Fruit fly (Drosophila melanogaster) whole organism, embryonic: Measurements from ENCODE around the gene d-cup.

Experiments
- Adf1 ChIP-seq: fragments of 200-800 bp; sonication (Bioruptor generic); IDR thresholded peaks from 2 replicates; pipeline ENCODE4 v1.3.6; 2022; ENCODE audit warnings: missing biosample characterization, missing genetic modification characterization
- Blimp-1 ChIP-seq: fragments of 200-800 bp; sonication (Bioruptor generic); optimal IDR thresholded peaks from 3 replicates; lab custom pipeline; 2018; ENCODE audit warnings: missing biosample characterization, missing genetic modification characterization, mild to moderate bottlenecking, moderate library complexity, missing genetic modification reagents
- CG1832 ChIP-seq: fragments of 200-800 bp; sonication (Bioruptor generic); optimal IDR thresholded peaks from 2 replicates; lab custom pipeline; 2017; ENCODE audit warnings: missing biosample characterization, mild to moderate bottlenecking, missing genetic modification characterization, inconsistent platforms
- CG31224 ChIP-seq: fragments of 200-800 bp; sonication (Bioruptor generic); IDR thresholded peaks from 2 replicates; pipeline ENCODE4 v1.3.6; 2022; ENCODE audit warnings: missing biosample characterization, missing genetic modification characterization
- CG31441 ChIP-seq: fragments of 200-800 bp; sonication (Bioruptor generic); IDR thresholded peaks from 2 replicates; pipeline ENCODE4 v1.3.6; 2022; ENCODE audit warnings: missing biosample characterization, missing genetic modification characterization
- CG34422 ChIP-seq: fragments of 200-800 bp; sonication (Bioruptor generic); IDR thresholded peaks from 3 replicates; pipeline ENCODE4 v1.3.6; 2022; ENCODE audit warnings: missing biosample characterization, missing genetic modification characterization
- CG3995 ChIP-seq: fragments of 200-800 bp; sonication (Bioruptor generic); optimal IDR thresholded peaks from 3 replicates; lab custom pipeline; 2016; ENCODE audit warnings: missing biosample characterization, missing genetic modification characterization
- CG42726 ChIP-seq: fragments of 200-800 bp; sonication (Bioruptor generic); IDR thresholded peaks from 2 replicates; pipeline ENCODE4 v1.3.6; 2022; ENCODE audit warnings: missing biosample characterization, missing genetic modification characterization; ENCODE audit not compliant: partially characterized antibody
- CG6791 ChIP-seq: fragments of 200-800 bp; sonication (Bioruptor generic); IDR thresholded peaks from 3 replicates; pipeline ENCODE4 v1.3.6; 2022; ENCODE audit warnings: missing biosample characterization, missing genetic modification characterization; ENCODE audit not compliant: partially characterized antibody
- CG7839 ChIP-seq: fragments of 200-800 bp; sonication (Bioruptor generic); optimal IDR thresholded peaks from 3 replicates; lab custom pipeline; 2018; ENCODE audit warnings: missing biosample characterization, mild to moderate bottlenecking, missing genetic modification characterization, moderate library complexity
- CG8089 ChIP-seq: fragments of 200-800 bp; sonication (Bioruptor generic); optimal IDR thresholded peaks from 3 replicates; lab custom pipeline; 2016; ENCODE audit warnings: missing biosample characterization, missing genetic modification characterization
- D19B ChIP-seq: fragments of 200-800 bp; sonication (Bioruptor generic); optimal IDR thresholded peaks from 2 replicates; lab custom pipeline; 2017; ENCODE audit warnings: missing biosample characterization, mild to moderate bottlenecking, missing genetic modification characterization
- Deaf1 ChIP-seq: fragments of 200-800 bp; optimal IDR thresholded peaks from 3 replicates; lab custom pipeline; 2019; ENCODE audit warnings: missing biosample characterization, mild to moderate bottlenecking, missing genetic modification characterization, moderate library complexity
- Med ChIP-seq: fragments of 200-800 bp; sonication (Bioruptor generic); peaks from one replicate; lab custom pipeline; 2016; ENCODE audit warnings: missing biosample characterization, missing genetic modification characterization, mild to moderate bottlenecking, inconsistent platforms, moderate library complexity
- Meics ChIP-seq: fragments of 200-800 bp; sonication (Bioruptor generic); optimal IDR thresholded peaks from 2 replicates; lab custom pipeline; 2017; ENCODE audit warnings: missing biosample characterization, mild to moderate bottlenecking, missing genetic modification characterization
- NC2β ChIP-seq: fragments of 200-800 bp; sonication (Bioruptor generic); optimal IDR thresholded peaks from 2 replicates; lab custom pipeline; 2016; ENCODE audit warnings: missing biosample characterization, missing genetic modification characterization
- Sox102F ChIP-seq: fragments of 200-800 bp; sonication (Bioruptor generic); optimal IDR thresholded peaks from 2 replicates; lab custom pipeline; 2018; ENCODE audit warnings: missing biosample characterization, mild to moderate bottlenecking, missing genetic modification characterization, moderate library complexity
- Sry-β ChIP-seq: fragments of 200-800 bp; sonication (Bioruptor generic); optimal IDR thresholded peaks from 2 replicates; lab custom pipeline; 2018; ENCODE audit warnings: missing biosample characterization, mild to moderate bottlenecking, missing genetic modification characterization, moderate library complexity
- Trl ChIP-seq, 3 experiments: fragments of >200 bp in 2 of 3; fragments of 200-800 bp in 1 of 3; sonication (Bioruptor generic) in 1 of 3; optimal IDR thresholded peaks; 2 replicates in 1 of 3; 3 replicates in 2 of 3; lab custom pipeline; 2016 to 2017; ENCODE audit warnings: missing biosample characterization in 1 of 3, missing genetic modification characterization in 1 of 3
- Vsx1 ChIP-seq: fragments of 200-800 bp; sonication (Bioruptor generic); optimal IDR thresholded peaks from 2 replicates; lab custom pipeline; 2017; ENCODE audit warnings: missing biosample characterization, mild to moderate bottlenecking, missing genetic modification characterization, missing genetic modification reagents
- abd-A ChIP-seq: fragments of 200-800 bp; sonication (Bioruptor generic); optimal IDR thresholded peaks from 3 replicates; lab custom pipeline; 2019; ENCODE audit warnings: missing biosample characterization, mild to moderate bottlenecking, missing genetic modification characterization, moderate library complexity
- chm ChIP-seq: fragments of 200-800 bp; sonication (Bioruptor generic); IDR thresholded peaks from 2 replicates; pipeline ENCODE4 v1.3.6; 2022; ENCODE audit warnings: missing biosample characterization, missing genetic modification characterization
- chn ChIP-seq: fragments of 200-800 bp; sonication (Bioruptor generic); optimal IDR thresholded peaks from 2 replicates; lab custom pipeline; 2016; ENCODE audit warnings: missing biosample characterization, missing genetic modification characterization
- fd3F ChIP-seq: fragments of 200-800 bp; sonication (Bioruptor generic); optimal IDR thresholded peaks from 2 replicates; lab custom pipeline; 2018; ENCODE audit warnings: missing biosample characterization, mild to moderate bottlenecking, missing genetic modification characterization, moderate library complexity
- insv ChIP-seq, 2 experiments: fragments of 200-800 bp; sonication (Bioruptor generic); optimal IDR thresholded peaks; 3 replicates each; lab custom pipeline; 2016 to 2018; ENCODE audit warnings: missing biosample characterization in 2 of 2, missing genetic modification characterization in 2 of 2
- lilli ChIP-seq: fragments of 200-800 bp; sonication (Bioruptor generic); optimal IDR thresholded peaks from 3 replicates; lab custom pipeline; 2016; ENCODE audit warnings: missing biosample characterization, missing genetic modification characterization
- mirr ChIP-seq: fragments of 200-800 bp; sonication (Bioruptor generic); optimal IDR thresholded peaks from 3 replicates; lab custom pipeline; 2018; ENCODE audit warnings: missing biosample characterization, mild to moderate bottlenecking, missing genetic modification characterization
- odd ChIP-seq: fragments of 200-800 bp; sonication (Bioruptor generic); optimal IDR thresholded peaks from 2 replicates; lab custom pipeline; 2017; ENCODE audit warnings: missing biosample characterization, mild to moderate bottlenecking, missing genetic modification characterization
- otp ChIP-seq: fragments of 200-800 bp; sonication (Bioruptor generic); IDR thresholded peaks from 3 replicates; pipeline ENCODE4, ENCODE4 v1.3.6; 2022; ENCODE audit warnings: missing biosample characterization, missing genetic modification characterization
- pfk ChIP-seq: fragments of 200-800 bp; sonication (Bioruptor generic); optimal IDR thresholded peaks from 2 replicates; lab custom pipeline; 2018; ENCODE audit warnings: missing biosample characterization, mild to moderate bottlenecking, missing genetic modification characterization, moderate library complexity
- rib ChIP-seq: fragments of 200-800 bp; sonication (Bioruptor generic); IDR thresholded peaks from 2 replicates; pipeline ENCODE4 v1.3.6; 2022; ENCODE audit warnings: missing biosample characterization, missing genetic modification characterization
- row ChIP-seq: fragments of 200-800 bp; sonication (Bioruptor generic); IDR thresholded peaks from 3 replicates; pipeline ENCODE4 v1.3.6; 2022; ENCODE audit warnings: missing biosample characterization, missing genetic modification characterization
- z ChIP-seq: fragments of 200-800 bp; sonication (Bioruptor generic); IDR thresholded peaks from 3 replicates; pipeline ENCODE4 v1.3.6; 2022; ENCODE audit warnings: missing biosample characterization, missing genetic modification characterization

Gene d-cup

dm6 chr3R:12891656-12892055, at the start of gene d-cup:
Gene d-cup (plus strand): TSS chr3R:12891956.
- TF ChIP-seq Meics (GFP tag; lab: Kevin White, UChicago): no peak
- no peak for TF ChIP-seq CG42726 (GFP tag; lab: Robert Waterston, UW)
- TF ChIP-seq fd3F (GFP tag; lab: Kevin White, UChicago): no peak
- TF ChIP-seq otp (GFP tag; lab: Robert Waterston, UW): no peak
- TF ChIP-seq, all 482 proteins: peak for 0

DNA sequence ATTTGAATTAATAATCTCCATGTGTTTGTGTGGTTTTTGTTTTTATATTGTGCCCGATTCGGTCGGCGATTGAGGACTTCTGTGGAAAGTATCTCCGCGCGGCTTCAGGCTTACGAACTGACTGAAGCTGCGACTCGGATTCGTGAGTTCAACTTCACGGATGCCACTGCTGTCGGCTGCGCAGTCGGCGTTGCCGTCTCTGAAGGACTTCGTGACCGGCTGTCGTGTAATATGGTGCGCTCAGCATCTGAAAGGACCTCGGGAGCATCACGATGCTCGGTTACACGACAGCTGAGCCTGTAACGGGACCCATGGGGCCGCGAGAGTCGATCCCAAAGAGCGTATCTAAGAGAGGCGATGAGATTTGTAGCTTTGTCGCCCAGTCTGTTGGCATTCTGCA, 43.4 kb upstream of the d-cup start, which contains the start of gene beat-Va:
Gene beat-Va (minus strand): TSS at position 107 of the 400 bp plus-strand sequence.
- TF ChIP-seq Trl (optimal IDR thresholded peaks at IDR 0.05; lab: Kevin White, UChicago): peak; percentile 4 to 23
- TF ChIP-seq Trl (GFP tag; optimal IDR thresholded peaks at IDR 0.05; lab: Kevin White, UChicago): no peak
- TF ChIP-seq Adf1 (GFP tag; lab: Robert Waterston, UW): peak; percentile 75
- no peak for TF ChIP-seq NC2β (GFP tag; lab: Kevin White, UChicago)
- TF ChIP-seq Deaf1: peak; percentile 96
- TF ChIP-seq, all 482 proteins: peak for 3

dm6 chr3R:12857527-12857926, 34.2 kb upstream of the d-cup start:
- TF ChIP-seq Blimp-1 (GFP tag; lab: Kevin White, UChicago): peak; percentile 46
- TF ChIP-seq mirr (GFP tag; lab: Kevin White, UChicago): peak; percentile 15
- TF ChIP-seq odd: no peak
- TF ChIP-seq CG6791: 0 out of 3 replicates have a peak, but pooled peaks have one; percentile 18
- no peak for TF ChIP-seq lilli
- TF ChIP-seq Med (GFP tag; lab: Kevin White, UChicago): peak; percentile 70
- no peak for TF ChIP-seq CG31224 (GFP tag; lab: Robert Waterston, UW)
- peak; percentile 46 for TF ChIP-seq abd-A (tag; lab: Kevin White, UChicago)
- no peak for TF ChIP-seq chm (GFP tag; lab: Robert Waterston, UW)
- TF ChIP-seq CG1832 (GFP tag; lab: Kevin White, UChicago): peak; percentile 45
- peak; percentile 57; the same call in 1 of the 3 replicates for TF ChIP-seq z (GFP tag; lab: Robert Waterston, UW)
- TF ChIP-seq pfk (GFP tag; lab: Kevin White, UChicago): peak; percentile 93
- no peak for TF ChIP-seq Vsx1 (GFP tag; lab: Kevin White, UChicago)
- TF ChIP-seq CG34422 (GFP tag; lab: Robert Waterston, UW): peak; percentile 36; the same call in 1 of the 3 replicates

- TF ChIP-seq row (GFP tag; lab: Robert Waterston, UW) (peak; percentile 36; the same call in 1 of the 3 replicates), Sry-β (GFP tag; lab: Kevin White, UChicago) (peak; percentile 56), chn (GFP tag; lab: Kevin White, UChicago) (no peak), CG7839 (tag; lab: Kevin White, UChicago) (peak; percentile 20), CG3995 (GFP tag; lab: Kevin White, UChicago) (peak; percentile 85), CG8089 (no peak), Med (GFP tag; lab: Kevin White, UChicago) (peak; percentile 5), Sox102F (GFP tag; lab: Kevin White, UChicago) (peak; percentile 5), D19B (GFP tag; lab: Kevin White, UChicago) (peak; percentile 5), rib (no peak), CG31441 (GFP tag; lab: Robert Waterston, UW) (peak; percentile 19; the same call in 1 of the 2 replicates), insv (GFP tag; optimal IDR thresholded peaks at IDR 0.05; lab: Kevin White, UChicago) (no peak)
Observed at dm6 chr3R:12858079-12858478, 33.7 kb upstream of the d-cup start.
